1 fruit fly cellular context compared by ENCODE assay signal in the genomic region with DNA sequence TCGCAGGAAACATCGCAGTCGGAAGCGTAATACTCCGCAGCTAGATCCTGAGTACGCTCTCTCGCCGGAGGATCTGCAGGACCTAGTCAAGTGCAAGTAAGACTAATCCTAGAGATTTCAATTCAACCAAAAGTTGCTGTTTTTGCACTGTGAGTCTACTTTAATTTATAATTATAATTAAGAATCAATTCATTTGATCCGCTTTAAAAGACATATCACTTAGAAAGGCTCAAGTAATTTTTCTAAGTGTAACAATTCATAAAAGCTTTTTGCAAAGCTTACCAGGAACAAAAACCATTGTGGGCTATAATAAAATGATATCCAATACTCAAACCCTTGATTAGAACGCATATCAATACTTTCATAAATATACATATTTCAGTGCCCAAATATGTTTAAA.
TF ChIP-seq lines count a peak whose summit lies in the region.

No protein-coding gene starts in this region.

TF ChIP-seq in whole organism, embryonic, 481 proteins besides CTCF, POLR2A, EP300 and RAD21 (continued from another document):
- TF ChIP-seq CG10462 (GFP tag; optimal IDR thresholded peaks at IDR 0.05; lab: Kevin White, UChicago) (no peak), CG10565 (GFP tag; optimal IDR thresholded peaks at IDR 0.05; lab: Kevin White, UChicago) (no peak), CG14050 (GFP tag; IDR thresholded peaks at IDR 0.05; lab: Robert Waterston, UW) (peak; percentile 9; the same call in 1 of the 3 replicates), CG43689 (GFP tag; IDR thresholded peaks at IDR 0.05; lab: Robert Waterston, UW) (0 out of 2 replicates have a peak, but pooled peaks have one; percentile 6), btn (GFP tag; optimal IDR thresholded peaks at IDR 0.05; lab: Kevin White, UChicago) (no peak), Drgx (GFP tag; IDR thresholded peaks at IDR 0.05; lab: Robert Waterston, UW) (0 out of 2 replicates have a peak, but pooled peaks have one; percentile 23), CG15514 (GFP tag; optimal IDR thresholded peaks at IDR 0.05; lab: Kevin White, UChicago) (no peak), seq (GFP tag; IDR thresholded peaks at IDR 0.05; lab: Robert Waterston, UW) (0 out of 2 replicates have a peak, but pooled peaks have one; percentile 16), gcm2 (GFP tag; optimal IDR thresholded peaks at IDR 0.05; lab: Kevin White, UChicago) (no peak), dysf (GFP tag; IDR thresholded peaks at IDR 0.05; lab: Robert Waterston, UW) (peak; percentile 50; the same call in 1 of the 3 replicates), mld (GFP tag; IDR thresholded peaks at IDR 0.05; lab: Robert Waterston, UW; ENCODE audit: partially characterized antibody) (no peak), chn (GFP tag; optimal IDR thresholded peaks at IDR 0.05; lab: Kevin White, UChicago) (no peak), sens (GFP tag; lab: Kevin White, UChicago) (peak; percentile 69), Xbp1 (GFP tag; optimal IDR thresholded peaks at IDR 0.05; lab: Kevin White, UChicago) (peak; percentile 8), disco-r (GFP tag; optimal IDR thresholded peaks at IDR 0.05; lab: Kevin White, UChicago) (no peak), CG11504 (tag; optimal IDR thresholded peaks at IDR 0.05; lab: Kevin White, UChicago) (peak; percentile 34), Bgb (GFP tag; IDR thresholded peaks at IDR 0.05; lab: Robert Waterston, UW; ENCODE audit: partially characterized antibody) (no peak), CG11696 (GFP tag; IDR thresholded peaks at IDR 0.05; lab: Robert Waterston, UW) (0 out of 2 replicates have a peak, but pooled peaks have one; percentile 18), Dp (GFP tag; optimal IDR thresholded peaks at IDR 0.05; lab: Kevin White, UChicago) (no peak), crol (GFP tag; IDR thresholded peaks at IDR 0.05; lab: Robert Waterston, UW) (no peak), gem (tag; optimal IDR thresholded peaks at IDR 0.05; lab: Kevin White, UChicago) (peak; percentile 50), ind (GFP tag; optimal IDR thresholded peaks at IDR 0.05; lab: Kevin White, UChicago) (peak; percentile 14), Fer2 (tag; optimal IDR thresholded peaks at IDR 0.05; lab: Kevin White, UChicago) (no peak), CG2120 (GFP tag; optimal IDR thresholded peaks at IDR 0.05; lab: Kevin White, UChicago) (peak; percentile 20), CG3838 (GFP tag; optimal IDR thresholded peaks at IDR 0.05; lab: Kevin White, UChicago) (no peak), H2.0 (GFP tag; IDR thresholded peaks at IDR 0.05; lab: Robert Waterston, UW) (peak; percentile 34; the same call in 1 of the 2 replicates), CG11398 (GFP tag; optimal IDR thresholded peaks at IDR 0.05; lab: Kevin White, UChicago) (no peak), Rfx (GFP tag; IDR thresholded peaks at IDR 0.05; lab: Robert Waterston, UW) (0 out of 2 replicates have a peak, but pooled peaks have one; percentile 14), tio (GFP tag; optimal IDR thresholded peaks at IDR 0.05; lab: Kevin White, UChicago) (peak; percentile 26), Dip2 (GFP tag; IDR thresholded peaks at IDR 0.05; lab: Robert Waterston, UW) (no peak), CG4360 (GFP tag; IDR thresholded peaks at IDR 0.05; lab: Robert Waterston, UW) (no peak), corto (GFP tag; optimal IDR thresholded peaks at IDR 0.05; lab: Kevin White, UChicago) (no peak), CG32532 (GFP tag; IDR thresholded peaks at IDR 0.05; lab: Robert Waterston, UW) (peak; percentile 56; the same call in 1 of the 2 replicates), CG11247 (GFP tag; IDR thresholded peaks at IDR 0.05; lab: Robert Waterston, UW) (0 out of 2 replicates have a peak, but pooled peaks have one; percentile 17), Sox102F (GFP tag; optimal IDR thresholded peaks at IDR 0.05; lab: Kevin White, UChicago) (peak; percentile 4), CG10959 (GFP tag; IDR thresholded peaks at IDR 0.05; lab: Robert Waterston, UW) (no peak), Trl (optimal IDR thresholded peaks at IDR 0.05; lab: Kevin White, UChicago) (no peak), Trl (GFP tag; optimal IDR thresholded peaks at IDR 0.05; lab: Kevin White, UChicago) (no peak), CG5953 (GFP tag; IDR thresholded peaks at IDR 0.05; lab: Robert Waterston, UW) (0 out of 2 replicates have a peak, but pooled peaks have one; percentile 16), Awh (GFP tag; IDR thresholded peaks at IDR 0.05; lab: Robert Waterston, UW) (0 out of 2 replicates have a peak, but pooled peaks have one; percentile 10), Xrp1 (GFP tag; IDR thresholded peaks at IDR 0.05; lab: Robert Waterston, UW) (no peak), MBD-R2 (GFP tag; IDR thresholded peaks at IDR 0.05; lab: Robert Waterston, UW) (no peak), CG31441 (GFP tag; IDR thresholded peaks at IDR 0.05; lab: Robert Waterston, UW) (no peak), CG7745 (tag; optimal IDR thresholded peaks at IDR 0.05; lab: Kevin White, UChicago) (no peak), CG2202 (tag; optimal IDR thresholded peaks at IDR 0.05; lab: Kevin White, UChicago) (no peak), Hr3 (GFP tag; optimal IDR thresholded peaks at IDR 0.05; lab: Kevin White, UChicago) (no peak), CG15269 (tag; optimal IDR thresholded peaks at IDR 0.05; lab: Kevin White, UChicago) (peak; percentile 30), jing (GFP tag; optimal IDR thresholded peaks at IDR 0.05; lab: Kevin White, UChicago) (no peak)
TF ChIP-seq in whole organism, embryonic: peak in this region for 35.
